Worm (Caenorhabditis elegans) whole organism, mixed stage, embryonic: ENCODE results near the gene act-3.

Source experiments
- M03D4.4 ChIP-seq: sonication (generic microtip); optimal IDR thresholded peaks from 2 replicates; lab custom pipeline; 2017; ENCODE audit warnings: mild to moderate bottlenecking, missing genetic modification characterization, missing compliant biosample characterization
- bed-3 ChIP-seq: fragments of 200-800 bp; sonication (Bioruptor generic); optimal IDR thresholded peaks from 3 replicates; lab custom pipeline; 2018; ENCODE audit warnings: mild to moderate bottlenecking, missing genetic modification characterization, moderate library complexity, missing compliant biosample characterization
- blmp-1 ChIP-seq: fragments of 150-350 bp; optimal IDR thresholded peaks from 2 replicates; lab custom pipeline; 2014; ENCODE audit warnings: missing biosample characterization, missing genetic modification characterization
- ceh-39 ChIP-seq: fragments of 150-350 bp; optimal IDR thresholded peaks from 2 replicates; lab custom pipeline; 2014; ENCODE audit warnings: missing biosample characterization, missing genetic modification characterization
- ceh-43 ChIP-seq: fragments of 200-800 bp; sonication (Bioruptor generic); optimal IDR thresholded peaks from 2 replicates; lab custom pipeline; 2018; ENCODE audit warnings: mild to moderate bottlenecking, missing genetic modification characterization, moderate library complexity, missing compliant biosample characterization
- ceh-83 ChIP-seq: fragments of 200-800 bp; sonication (Bioruptor generic); optimal IDR thresholded peaks from 2 replicates; lab custom pipeline; 2018; ENCODE audit warnings: mild to moderate bottlenecking, missing genetic modification characterization, missing compliant biosample characterization
- ces-1 ChIP-seq: fragments of 150-350 bp; optimal IDR thresholded peaks from 2 replicates; lab custom pipeline; 2014; ENCODE audit warnings: missing biosample characterization, missing genetic modification reagents, missing genetic modification characterization
- cnd-1 ChIP-seq: fragments of 200-800 bp; sonication (Bioruptor generic); optimal IDR thresholded peaks from 2 replicates; lab custom pipeline; 2018; ENCODE audit warnings: mild to moderate bottlenecking, missing genetic modification characterization, missing compliant biosample characterization
- drap-1 ChIP-seq: fragments of 200-800 bp; sonication (Bioruptor generic); optimal IDR thresholded peaks from 3 replicates; lab custom pipeline; 2018; ENCODE audit warnings: mild to moderate bottlenecking, missing genetic modification characterization, missing compliant biosample characterization
- elt-1 ChIP-seq: sonication (generic microtip); optimal IDR thresholded peaks from 2 replicates; lab custom pipeline; 2017; ENCODE audit warnings: missing genetic modification characterization, mild to moderate bottlenecking, missing compliant biosample characterization, antibody characterized with exemption, moderate library complexity, borderline replicate concordance; ENCODE audit not compliant: insufficient read depth
- elt-3 ChIP-seq: fragments of 150-350 bp; optimal IDR thresholded peaks from 2 replicates; lab custom pipeline; 2014; ENCODE audit warnings: missing biosample characterization, missing genetic modification characterization
- flh-1 ChIP-seq: fragments of 200-800 bp; sonication (Bioruptor generic); optimal IDR thresholded peaks from 2 replicates; lab custom pipeline; 2018; ENCODE audit warnings: mild to moderate bottlenecking, missing genetic modification characterization, moderate library complexity, missing compliant biosample characterization
- ham-2 ChIP-seq: fragments of 200-800 bp; sonication (Bioruptor generic); optimal IDR thresholded peaks from 2 replicates; lab custom pipeline; 2018; ENCODE audit warnings: mild to moderate bottlenecking, missing genetic modification characterization, missing compliant biosample characterization
- hlh-1 ChIP-seq: fragments of 150-350 bp; optimal IDR thresholded peaks from 2 replicates; lab custom pipeline; 2014; ENCODE audit warnings: missing biosample characterization, missing genetic modification reagents, missing genetic modification characterization
- lin-13 ChIP-seq: fragments of 150-350 bp; optimal IDR thresholded peaks from 2 replicates; lab custom pipeline; 2014; ENCODE audit warnings: missing biosample characterization, missing genetic modification characterization
- lin-32 ChIP-seq: fragments of 200-800 bp; sonication (Bioruptor generic); optimal IDR thresholded peaks from 2 replicates; lab custom pipeline; 2018; ENCODE audit warnings: mild to moderate bottlenecking, missing genetic modification characterization, missing compliant biosample characterization
- lsy-2 ChIP-seq: fragments of 150-350 bp; optimal IDR thresholded peaks from 2 replicates; lab custom pipeline; 2014; ENCODE audit warnings: missing biosample characterization, missing genetic modification characterization
- mab-5 ChIP-seq: fragments of 150-350 bp; optimal IDR thresholded peaks from 2 replicates; lab custom pipeline; 2014; ENCODE audit warnings: missing biosample characterization, missing genetic modification characterization
- mep-1 ChIP-seq: fragments of 150-350 bp; optimal IDR thresholded peaks from 2 replicates; lab custom pipeline; 2017; ENCODE audit warnings: missing biosample characterization, missing genetic modification reagents, missing genetic modification characterization, inconsistent platforms
- mls-2 ChIP-seq: sonication (generic microtip); optimal IDR thresholded peaks from 2 replicates; lab custom pipeline; 2016; ENCODE audit warnings: mild to moderate bottlenecking, missing genetic modification characterization, moderate library complexity, missing compliant biosample characterization
- nhr-12 ChIP-seq: fragments of 150-350 bp; optimal IDR thresholded peaks from 2 replicates; lab custom pipeline; 2014; ENCODE audit warnings: missing biosample characterization, missing genetic modification characterization
- nhr-2 ChIP-seq: fragments of 150-350 bp; optimal IDR thresholded peaks from 2 replicates; lab custom pipeline; 2014; ENCODE audit warnings: missing biosample characterization, missing genetic modification characterization
- nhr-237 ChIP-seq: fragments of 150-350 bp; optimal IDR thresholded peaks from 2 replicates; lab custom pipeline; 2014; ENCODE audit warnings: missing biosample characterization, missing genetic modification characterization
- nhr-28 ChIP-seq: fragments of 150-350 bp; optimal IDR thresholded peaks from 2 replicates; lab custom pipeline; 2014; ENCODE audit warnings: missing biosample characterization, missing genetic modification characterization
- nhr-76 ChIP-seq: sonication (generic microtip); optimal IDR thresholded peaks from 2 replicates; lab custom pipeline; 2017; ENCODE audit warnings: missing biosample characterization, missing genetic modification characterization
- pha-4 ChIP-seq: fragments of 150-350 bp; optimal IDR thresholded peaks from 2 replicates; lab custom pipeline; 2018; ENCODE audit warnings: missing biosample characterization, missing genetic modification reagents, missing genetic modification characterization
- sem-2 ChIP-seq: fragments of 200-800 bp; sonication (Bioruptor generic); optimal IDR thresholded peaks from 2 replicates; lab custom pipeline; 2018; ENCODE audit warnings: mild to moderate bottlenecking, missing genetic modification characterization, missing compliant biosample characterization
- snpc-4 ChIP-seq: fragments of 150-350 bp; optimal IDR thresholded peaks from 2 replicates; lab custom pipeline; 2014; ENCODE audit warnings: missing biosample characterization, missing genetic modification characterization
- sptf-1 ChIP-seq: sonication (generic microtip); optimal IDR thresholded peaks from 2 replicates; lab custom pipeline; 2017; ENCODE audit warnings: mild to moderate bottlenecking, missing genetic modification characterization, moderate library complexity, missing compliant biosample characterization
- tbx-8 ChIP-seq: fragments of 200-800 bp; sonication (Bioruptor generic); optimal IDR thresholded peaks from 2 replicates; lab custom pipeline; 2018; ENCODE audit warnings: mild to moderate bottlenecking, missing genetic modification characterization, moderate library complexity, missing compliant biosample characterization
- unc-120 ChIP-seq: sonication (generic microtip); optimal IDR thresholded peaks from 2 replicates; lab custom pipeline; 2017; ENCODE audit warnings: missing genetic modification characterization, missing compliant biosample characterization; ENCODE audit not compliant: poor library complexity, severe bottlenecking
- unc-39 ChIP-seq: fragments of 150-350 bp; optimal IDR thresholded peaks from 2 replicates; lab custom pipeline; 2014; ENCODE audit warnings: missing biosample characterization, missing genetic modification characterization
- unc-62 ChIP-seq: fragments of 150-350 bp; optimal IDR thresholded peaks from 2 replicates; lab custom pipeline; 2014; ENCODE audit warnings: missing biosample characterization, missing genetic modification reagents, missing genetic modification characterization
- zip-8 ChIP-seq: fragments of 150-350 bp; optimal IDR thresholded peaks from 2 replicates; lab custom pipeline; 2014; ENCODE audit warnings: missing biosample characterization, missing genetic modification characterization
- ztf-11 ChIP-seq: fragments of 150-350 bp; optimal IDR thresholded peaks from 2 replicates; lab custom pipeline; 2014; ENCODE audit warnings: missing biosample characterization, missing genetic modification characterization

The act-3 gene

ce11 chrV:11119294-11119755 lies 45.0 kb upstream of the act-3 start, which contains the start of gene scb-1:
scb-1 (minus strand) TSS chrV:11119705.
- TF ChIP-seq bed-3 (GFP tag; lab: Kevin White, UChicago) (no peak), ham-2 (GFP tag; lab: Kevin White, UChicago) (no peak)

- TF ChIP-seq unc-39: no peak
- TF ChIP-seq zip-8 (tag; lab: Kevin White, UChicago): no peak
- no peak for TF ChIP-seq cnd-1
- TF ChIP-seq M03D4.4 (tag; lab: Kevin White, UChicago): no peak
- TF ChIP-seq unc-62 (GFP tag; lab: Kevin White, UChicago): no peak
- no peak for TF ChIP-seq ham-2 (GFP tag; lab: Kevin White, UChicago)
- no peak for TF ChIP-seq nhr-237 (tag; lab: Kevin White, UChicago)
Measured at ce11 chrV:11118179-11118725, 44.0 kb upstream of the act-3 start.

DNA sequence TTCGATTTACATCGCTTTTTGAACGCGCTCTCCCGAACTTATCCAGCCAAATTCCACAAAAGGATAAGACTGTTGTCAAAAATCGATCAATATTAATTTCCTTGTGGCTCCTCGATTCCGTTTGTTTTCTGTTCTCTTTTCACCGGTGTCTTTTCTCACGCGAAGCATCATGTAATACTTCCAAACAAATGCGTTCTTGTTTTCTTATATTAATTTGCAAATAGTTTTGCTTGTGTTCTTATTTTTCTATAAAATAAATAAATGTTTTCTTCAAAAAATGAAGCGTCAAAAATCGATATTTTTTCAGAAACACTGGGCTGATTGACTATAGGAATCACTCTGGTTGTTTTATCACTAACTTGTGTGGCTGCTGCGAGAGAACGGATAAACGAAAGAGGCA lies 39.3 kb upstream of the act-3 start, which contains the start of gene math-33:
TSS of gene math-33 (plus strand) at position 301 of the 400 bp plus-strand sequence.
- no peak for TF ChIP-seq drap-1
- no peak for TF ChIP-seq elt-1 (tag; lab: Kevin White, UChicago)
- no peak for TF ChIP-seq mls-2
- TF ChIP-seq bed-3 (GFP tag; lab: Kevin White, UChicago): no peak
- TF ChIP-seq blmp-1 (tag; lab: Kevin White, UChicago): no peak
- TF ChIP-seq sptf-1: no peak
- TF ChIP-seq lin-13: no peak
- TF ChIP-seq ces-1 (GFP tag; lab: Kevin White, UChicago): no peak
- TF ChIP-seq pha-4 (tag; lab: Kevin White, UChicago): no peak
- TF ChIP-seq nhr-12 (tag; lab: Kevin White, UChicago): no peak
- TF ChIP-seq zip-8 (tag; lab: Kevin White, UChicago): no peak
- no peak for TF ChIP-seq unc-62 (GFP tag; lab: Kevin White, UChicago)
- no peak for TF ChIP-seq unc-120 (tag; lab: Kevin White, UChicago)
- TF ChIP-seq flh-1: no peak
- no peak for TF ChIP-seq lsy-2 (tag; lab: Kevin White, UChicago)
- no peak for TF ChIP-seq ham-2 (GFP tag; lab: Kevin White, UChicago)
- TF ChIP-seq unc-39: no peak
- TF ChIP-seq hlh-1 (tag; lab: Kevin White, UChicago): no peak
- no peak for TF ChIP-seq cnd-1
- TF ChIP-seq, all 35 proteins: peak for 0

DNA sequence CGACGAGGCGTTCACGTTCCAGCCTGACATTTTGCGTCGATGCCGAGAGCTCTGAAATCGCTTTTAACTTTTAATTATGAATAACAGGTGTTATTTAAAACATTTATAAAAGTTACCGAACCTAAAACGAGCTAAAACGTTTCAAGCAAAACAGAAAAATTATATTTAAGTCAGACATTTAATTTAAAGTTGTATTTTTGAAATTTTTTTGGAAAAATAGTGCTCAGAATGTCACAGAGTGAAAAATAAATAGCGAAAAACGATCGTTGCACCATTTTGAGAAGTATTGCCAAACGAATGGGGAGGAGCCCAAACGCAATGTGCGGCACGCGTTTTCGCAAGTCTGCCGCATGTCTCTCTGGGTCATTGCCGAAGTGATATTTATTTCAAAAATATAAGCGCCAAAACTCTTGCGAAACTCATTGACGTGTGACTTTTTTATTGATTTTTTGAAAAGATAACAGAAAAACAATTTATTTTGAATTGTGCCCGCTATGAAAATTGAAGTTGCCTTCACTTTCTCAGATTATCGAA lies 38.8 kb upstream of the act-3 start, which contains the start of gene erfa-3:
TSS of gene erfa-3 (minus strand) at position 51 of the 534 bp plus-strand sequence.
- TF ChIP-seq sem-2 (GFP tag; lab: Kevin White, UChicago) (peak; percentile 52), ceh-83 (GFP tag; lab: Kevin White, UChicago) (peak; percentile 88), nhr-237 (tag; lab: Kevin White, UChicago) (no peak), mep-1 (tag; lab: Kevin White, UChicago) (peak; percentile 68), hlh-1 (tag; lab: Kevin White, UChicago) (peak; percentile 58), mls-2 (peak; percentile 88), zip-8 (tag; lab: Kevin White, UChicago) (no peak), ceh-43 (peak; percentile 84), unc-120 (tag; lab: Kevin White, UChicago) (peak; percentile 79), ztf-11 (tag; lab: Kevin White, UChicago) (peak; percentile 82), ces-1 (GFP tag; lab: Kevin White, UChicago) (peak; percentile 13), blmp-1 (tag; lab: Kevin White, UChicago) (no peak), snpc-4 (tag; lab: Kevin White, UChicago) (no peak), bed-3 (GFP tag; lab: Kevin White, UChicago) (peak; percentile 65), unc-62 (GFP tag; lab: Kevin White, UChicago) (no peak), lin-32 (GFP tag; lab: Kevin White, UChicago) (no peak), nhr-28 (tag; lab: Kevin White, UChicago) (peak; percentile 26), ham-2 (GFP tag; lab: Kevin White, UChicago) (peak; percentile 28), sptf-1 (peak; percentile 90), nhr-2 (tag; lab: Kevin White, UChicago) (no peak), flh-1 (no peak), tbx-8 (GFP tag; lab: Kevin White, UChicago) (peak; percentile 47), elt-1 (tag; lab: Kevin White, UChicago) (peak; percentile 37), M03D4.4 (tag; lab: Kevin White, UChicago) (peak; percentile 86), unc-39 (no peak), cnd-1 (peak; percentile 50), nhr-76 (tag; lab: Kevin White, UChicago) (peak; percentile 79), lsy-2 (tag; lab: Kevin White, UChicago) (peak; percentile 33), lin-13 (peak; percentile 69), drap-1 (peak; percentile 65), ceh-39 (tag; lab: Kevin White, UChicago) (no peak), nhr-12 (tag; lab: Kevin White, UChicago) (peak; percentile 12), pha-4 (tag; lab: Kevin White, UChicago) (peak; percentile 53), mab-5 (tag; lab: Kevin White, UChicago) (no peak), elt-3 (no peak)
